Fruit fly (Drosophila melanogaster): ENCODE results near the gene Kcmf1.

Gene Kcmf1

DNA sequence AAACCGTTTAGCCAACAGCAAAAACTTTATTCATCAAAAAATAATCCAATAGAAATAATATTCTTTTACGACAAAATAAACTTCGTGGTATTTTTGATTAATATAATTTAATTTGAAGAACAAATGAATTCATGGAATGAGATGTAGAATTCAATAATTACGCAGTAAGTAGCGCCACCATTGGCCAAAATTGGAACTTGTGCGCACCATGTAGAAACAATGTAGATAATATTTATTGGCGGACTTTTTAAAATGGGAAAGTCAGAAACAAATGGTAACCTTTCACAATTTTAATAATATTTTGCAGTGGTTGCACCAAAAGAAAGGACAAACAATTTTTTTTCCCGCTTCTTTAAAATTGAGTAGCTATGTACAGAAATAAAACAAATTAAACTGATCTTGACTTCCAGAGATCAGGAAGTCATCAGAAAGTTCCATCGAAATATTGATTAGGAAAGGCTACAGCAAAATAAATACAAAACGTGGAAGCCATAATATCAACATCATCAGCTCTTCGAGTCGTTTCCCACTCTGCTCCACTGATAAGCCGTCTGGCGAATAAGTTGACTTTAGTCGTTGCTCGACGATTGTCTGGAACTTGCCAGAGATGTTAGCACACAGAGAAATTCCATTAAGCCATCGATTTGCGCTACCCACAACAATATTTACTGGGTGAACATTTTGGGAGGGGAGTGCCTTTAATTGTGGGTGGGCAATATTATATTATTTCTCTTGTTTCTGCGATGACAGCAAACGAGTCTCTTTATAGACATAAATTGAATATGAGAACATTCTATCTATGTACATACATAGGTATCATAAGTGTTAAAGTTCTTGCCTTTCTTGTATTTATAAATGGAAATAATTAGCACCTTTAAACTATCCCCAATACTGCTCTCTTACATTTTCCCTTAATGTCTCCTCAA is 34.6 kb downstream of the Kcmf1 start (continued):
- no peak for TF ChIP-seq CG14860 (GFP tag; IDR thresholded peaks at IDR 0.05; ENCODE audit: partially characterized antibody)
- TF ChIP-seq HHEX (GFP tag; optimal IDR thresholded peaks at IDR 0.05) = no peak
- TF ChIP-seq CG8281 (tag; optimal IDR thresholded peaks at IDR 0.05) = no peak
- TF ChIP-seq CG17802 (tag; optimal IDR thresholded peaks at IDR 0.05) = no peak
- TF ChIP-seq cad (GFP tag; optimal IDR thresholded peaks at IDR 0.05) = no peak
- TF ChIP-seq CG2120 (GFP tag; optimal IDR thresholded peaks at IDR 0.05) = peak; percentile 2
- TF ChIP-seq nmo (GFP tag; optimal IDR thresholded peaks at IDR 0.05) = peak; percentile 35
- peak; percentile 9 for TF ChIP-seq Ets97D (GFP tag; optimal IDR thresholded peaks at IDR 0.05)
- TF ChIP-seq CG6272 (GFP tag; IDR thresholded peaks at IDR 0.05) = no peak
- peak; percentile 98 for TF ChIP-seq E2f2 (GFP tag; IDR thresholded peaks at IDR 0.05)
- TF ChIP-seq toy (GFP tag; IDR thresholded peaks at IDR 0.05) = no peak
- TF ChIP-seq nerfin-2 (GFP tag; IDR thresholded peaks at IDR 0.05; ENCODE audit: partially characterized antibody) = 0 out of 2 replicates have a peak, but pooled peaks have one; percentile 22
- TF ChIP-seq Doc3 (GFP tag; IDR thresholded peaks at IDR 0.05; ENCODE audit: partially characterized antibody) = no peak
- no peak for TF ChIP-seq CG2129 (GFP tag; IDR thresholded peaks at IDR 0.05; ENCODE audit: partially characterized antibody)
- TF ChIP-seq Sry-δ (GFP tag; optimal IDR thresholded peaks at IDR 0.05) = peak; percentile 6
- 0 out of 2 replicates have a peak, but pooled peaks have one; percentile 20 for TF ChIP-seq Scr (GFP tag; IDR thresholded peaks at IDR 0.05; ENCODE audit: partially characterized antibody)
- TF ChIP-seq CG3281 (GFP tag; optimal IDR thresholded peaks at IDR 0.05) = no peak
- peak; percentile 58; the same call in 1 of the 2 replicates for TF ChIP-seq CG32532 (GFP tag; IDR thresholded peaks at IDR 0.05)
- peak; percentile 82; the same call in 2 of the 3 replicates for TF ChIP-seq CG2199 (GFP tag; IDR thresholded peaks at IDR 0.05)
- TF ChIP-seq CG33213 (GFP tag; optimal IDR thresholded peaks at IDR 0.05) = peak; percentile 9
- no peak for TF ChIP-seq CG12104 (GFP tag; optimal IDR thresholded peaks at IDR 0.05)
- TF ChIP-seq Lpt (GFP tag; optimal IDR thresholded peaks at IDR 0.05) = no peak
- TF ChIP-seq Awh (GFP tag; IDR thresholded peaks at IDR 0.05) = no peak
- no peak for TF ChIP-seq ash1 (GFP tag; optimal IDR thresholded peaks at IDR 0.05)
- TF ChIP-seq CG1024 (GFP tag; IDR thresholded peaks at IDR 0.05) = no peak
- TF ChIP-seq Ptx1 (GFP tag; IDR thresholded peaks at IDR 0.05) = no peak
- TF ChIP-seq CG6765 (GFP tag; optimal IDR thresholded peaks at IDR 0.05) = peak; percentile 2
- no peak for TF ChIP-seq CG1792 (GFP tag; optimal IDR thresholded peaks at IDR 0.05)
- peak; percentile 69 for TF ChIP-seq Dek (tag; optimal IDR thresholded peaks at IDR 0.05)
- peak in 1 of 2 experiments; percentile 30 for TF ChIP-seq chif (GFP tag; optimal IDR thresholded peaks at IDR 0.05)
- TF ChIP-seq CG9437 (GFP tag; optimal IDR thresholded peaks at IDR 0.05) = no peak
- peak; percentile 7 for TF ChIP-seq CG14710 (tag; optimal IDR thresholded peaks at IDR 0.05)
- TF ChIP-seq CG6683 (GFP tag; optimal IDR thresholded peaks at IDR 0.05) = no peak
- peak; percentile 56; the same call in 2 of the 3 replicates for TF ChIP-seq CG7963 (GFP tag; IDR thresholded peaks at IDR 0.05; ENCODE audit: partially characterized antibody)
- TF ChIP-seq D19A (tag; optimal IDR thresholded peaks at IDR 0.05) = peak; percentile 25
- TF ChIP-seq C15 (GFP tag; IDR thresholded peaks at IDR 0.05) = no peak
- TF ChIP-seq CG15011 (GFP tag; optimal IDR thresholded peaks at IDR 0.05) = no peak
- TF ChIP-seq trem (tag; optimal IDR thresholded peaks at IDR 0.05) = peak; percentile 27
- 0 out of 2 replicates have a peak, but pooled peaks have one; percentile 27 for TF ChIP-seq sim (GFP tag; IDR thresholded peaks at IDR 0.05)
- TF ChIP-seq CG4360 (GFP tag; IDR thresholded peaks at IDR 0.05) = no peak
- no peak for TF ChIP-seq CG16815 (GFP tag; optimal IDR thresholded peaks at IDR 0.05)
- TF ChIP-seq CG3065 (GFP tag; optimal IDR thresholded peaks at IDR 0.05) = no peak
- TF ChIP-seq CG11504 (tag; optimal IDR thresholded peaks at IDR 0.05) = peak; percentile 65
- TF ChIP-seq CG4404 (GFP tag; IDR thresholded peaks at IDR 0.05) = no peak
- TF ChIP-seq CG7786 (GFP tag; optimal IDR thresholded peaks at IDR 0.05) = no peak
- TF ChIP-seq knrl (GFP tag; IDR thresholded peaks at IDR 0.05; ENCODE audit: partially characterized antibody) = peak; percentile 63; the same call in 2 of the 3 replicates
- peak; percentile 55 for TF ChIP-seq stwl (tag; optimal IDR thresholded peaks at IDR 0.05)
- no peak; the same call in 3 of the 4 replicates for TF ChIP-seq Dll (GFP tag; IDR thresholded peaks at IDR 0.05; ENCODE audit: partially characterized antibody)
